Fruit fly (Drosophila melanogaster): ENCODE data around the gene Ance-2.

Ance-2 gene

DNA sequence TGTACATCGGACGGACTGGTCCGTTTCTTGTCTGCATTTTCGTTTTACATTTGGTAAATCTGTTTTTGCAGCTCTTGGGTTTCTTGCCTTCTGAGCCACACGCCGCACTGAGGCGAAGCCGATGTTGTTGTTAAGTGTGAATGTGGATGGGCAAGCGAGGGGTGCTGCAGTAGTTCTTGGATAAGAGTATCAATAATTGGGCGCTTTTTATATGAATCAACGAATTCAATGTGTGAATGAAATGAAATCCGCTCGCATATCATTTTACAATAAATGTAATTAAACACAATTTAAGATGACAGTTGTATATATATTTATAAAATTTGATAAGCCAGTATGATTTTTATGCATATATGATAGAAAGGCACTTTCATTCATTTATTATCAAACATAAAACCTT lies 19.3 kb downstream of the Ance-2 start:
- no peak for TF ChIP-seq rgr (GFP tag; optimal IDR thresholded peaks at IDR 0.05)
- TF ChIP-seq usp (GFP tag; optimal IDR thresholded peaks at IDR 0.05): no peak
- TF ChIP-seq Mio (GFP tag; optimal IDR thresholded peaks at IDR 0.05): no peak
- no peak for TF ChIP-seq woc (GFP tag; optimal IDR thresholded peaks at IDR 0.05)
- TF ChIP-seq Abd-B (GFP tag; optimal IDR thresholded peaks at IDR 0.05): no peak
- no peak for TF ChIP-seq HLH106 (tag; optimal IDR thresholded peaks at IDR 0.05)
- TF ChIP-seq jim (GFP tag; optimal IDR thresholded peaks at IDR 0.05): no peak
- no peak for TF ChIP-seq Hr83 (GFP tag; optimal IDR thresholded peaks at IDR 0.05; ENCODE audit: poor library complexity, severe bottlenecking)
- no peak for TF ChIP-seq Dif (GFP tag; optimal IDR thresholded peaks at IDR 0.05; ENCODE audit: partially characterized antibody)
- TF ChIP-seq N (GFP tag; optimal IDR thresholded peaks at IDR 0.05): no peak
- no peak for TF ChIP-seq brk (GFP tag; optimal IDR thresholded peaks at IDR 0.05)
- no peak for TF ChIP-seq Hnf4 (GFP tag; optimal IDR thresholded peaks at IDR 0.05)
- no peak for TF ChIP-seq fru (GFP tag; optimal IDR thresholded peaks at IDR 0.05)

DNA sequence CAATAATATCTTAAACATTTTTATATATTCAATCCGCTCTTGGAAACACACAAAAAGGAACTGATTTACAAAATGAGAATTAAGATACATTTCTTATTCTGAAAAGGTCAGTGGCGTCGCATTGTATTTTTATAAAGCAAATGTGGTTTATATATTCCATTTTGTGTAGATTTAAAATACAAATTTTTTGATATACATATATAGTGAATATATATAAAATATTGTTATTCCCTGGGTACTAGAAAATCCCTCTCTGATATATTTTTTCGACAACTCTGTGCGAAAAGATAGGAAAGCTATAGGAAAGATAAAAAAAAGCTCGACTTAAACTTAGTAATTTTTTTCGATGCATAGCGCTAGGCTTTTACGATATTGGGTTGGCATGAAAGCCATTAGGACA lies 22.2 kb downstream of the Ance-2 start, which contains the start of gene CG42711:
TSS of gene CG42711 (minus strand) at position 45 of the 400 bp plus-strand sequence.
- TF ChIP-seq dsf (GFP tag; optimal IDR thresholded peaks at IDR 0.05; ENCODE audit: borderline replicate concordance) (no peak), HLH106 (tag; optimal IDR thresholded peaks at IDR 0.05) (no peak), Hr83 (GFP tag; optimal IDR thresholded peaks at IDR 0.05; ENCODE audit: poor library complexity, severe bottlenecking) (no peak), sv (GFP tag; optimal IDR thresholded peaks at IDR 0.05) (no peak), dl (GFP tag; optimal IDR thresholded peaks at IDR 0.05; ENCODE audit: insufficient read depth in 1 of 2, partially characterized antibody in 2 of 2) (no peak), fru (GFP tag; optimal IDR thresholded peaks at IDR 0.05) (no peak)

DNA sequence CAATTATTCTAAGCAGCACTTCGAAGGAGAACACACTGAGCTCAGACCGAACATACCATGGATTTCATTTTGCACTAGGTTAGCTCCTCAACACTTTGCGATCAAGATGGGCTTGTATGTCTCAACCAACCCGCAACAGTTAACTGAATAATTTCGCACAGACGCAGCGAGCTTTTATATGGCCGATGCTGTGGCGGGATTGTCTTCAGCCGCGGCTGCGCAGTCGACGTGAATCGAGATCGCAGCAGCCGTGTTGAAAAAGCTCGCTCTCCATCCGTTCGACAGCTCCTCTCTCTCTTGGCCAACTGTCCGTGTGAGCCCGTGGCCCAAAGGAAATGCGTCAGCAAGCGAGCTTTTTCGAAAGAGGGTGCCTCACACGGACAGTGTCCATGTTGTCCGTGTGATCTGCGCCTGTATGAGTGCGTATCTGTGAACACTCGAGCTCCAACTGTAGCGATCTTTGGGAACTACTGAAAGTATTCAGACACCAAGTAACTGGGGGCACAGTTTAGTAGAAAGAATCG lies 25.5 kb downstream of the Ance-2 start, which contains the start of gene Vajk2:
TSS of gene Vajk2 (minus strand) at position 151 of the 524 bp plus-strand sequence.
- TF ChIP-seq Mio (GFP tag; optimal IDR thresholded peaks at IDR 0.05): no peak
- no peak for TF ChIP-seq usp (GFP tag; optimal IDR thresholded peaks at IDR 0.05)
- no peak for TF ChIP-seq foxo (GFP tag; optimal IDR thresholded peaks at IDR 0.05)
- no peak for TF ChIP-seq fru (GFP tag; optimal IDR thresholded peaks at IDR 0.05)

DNA sequence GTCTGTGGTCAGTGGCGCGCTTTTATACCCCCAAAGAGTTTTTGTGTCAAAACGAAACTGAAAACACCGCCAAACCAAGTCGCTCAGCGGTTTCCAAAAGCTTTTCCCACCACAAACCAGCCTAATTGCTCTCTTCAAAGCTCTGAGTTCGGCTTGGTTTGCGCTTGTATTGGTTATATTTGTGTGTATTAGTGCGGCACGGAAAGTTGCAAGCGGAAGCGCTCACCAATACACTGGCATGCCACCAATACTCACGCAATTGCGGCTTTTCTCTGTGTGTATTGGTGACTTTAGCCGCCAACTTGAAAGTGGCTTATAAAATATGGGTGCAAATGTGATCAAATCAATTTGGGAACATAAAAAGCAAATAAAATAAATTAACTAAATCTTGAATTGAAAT lies 38.3 kb downstream of the Ance-2 start, which contains the start of gene Vajk3:
TSS of gene Vajk3 (minus strand) at position 1 of the 400 bp plus-strand sequence.
- TF ChIP-seq Myc (optimal IDR thresholded peaks at IDR 0.05): no peak
- no peak for TF ChIP-seq psq (GFP tag; optimal IDR thresholded peaks at IDR 0.05)
- no peak for TF ChIP-seq ey (GFP tag; optimal IDR thresholded peaks at IDR 0.05)
- no peak for TF ChIP-seq foxo (GFP tag; optimal IDR thresholded peaks at IDR 0.05)
- no peak for TF ChIP-seq Hr83 (GFP tag; optimal IDR thresholded peaks at IDR 0.05; ENCODE audit: poor library complexity, severe bottlenecking)
- no peak for TF ChIP-seq br (GFP tag; optimal IDR thresholded peaks at IDR 0.05)
- TF ChIP-seq CG9705 (GFP tag; optimal IDR thresholded peaks at IDR 0.05): no peak
- no peak for TF ChIP-seq dmrt93B (GFP tag; optimal IDR thresholded peaks at IDR 0.05)
- no peak for TF ChIP-seq HLH106 (tag; optimal IDR thresholded peaks at IDR 0.05)
- no peak for TF ChIP-seq Hnf4 (GFP tag; optimal IDR thresholded peaks at IDR 0.05)
- TF ChIP-seq usp (GFP tag; optimal IDR thresholded peaks at IDR 0.05): no peak
- TF ChIP-seq Sp1 (GFP tag; optimal IDR thresholded peaks at IDR 0.05): no peak

DNA sequence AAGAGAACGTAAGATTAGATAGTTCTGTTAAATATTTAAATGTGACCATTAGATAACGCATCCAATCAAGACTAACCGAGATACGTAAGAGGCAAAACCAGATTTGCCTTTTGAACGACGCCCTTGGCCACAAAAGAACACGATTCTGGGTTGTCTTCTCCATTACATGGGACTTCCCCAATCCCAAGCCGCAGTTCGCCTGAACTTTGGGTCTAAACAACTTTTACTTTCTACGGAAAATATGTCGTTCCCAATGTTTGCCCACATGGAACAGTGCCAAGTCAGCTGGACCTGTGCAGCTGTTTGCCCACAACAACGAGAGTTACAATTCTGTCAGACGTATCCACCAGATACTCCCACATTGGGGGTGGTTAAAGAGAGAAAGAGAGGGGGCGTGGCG lies 40.7 kb downstream of the Ance-2 start:
- TF ChIP-seq CrebA (GFP tag; optimal IDR thresholded peaks at IDR 0.05; ENCODE audit: borderline replicate concordance): no peak
- TF ChIP-seq fru (GFP tag; optimal IDR thresholded peaks at IDR 0.05): no peak
- no peak for TF ChIP-seq GATAd (GFP tag; optimal IDR thresholded peaks at IDR 0.05)
- no peak for TF ChIP-seq sv (GFP tag; optimal IDR thresholded peaks at IDR 0.05)
- no peak for TF ChIP-seq HLH106 (tag; optimal IDR thresholded peaks at IDR 0.05)
- no peak for TF ChIP-seq Dif (GFP tag; optimal IDR thresholded peaks at IDR 0.05; ENCODE audit: partially characterized antibody)
- TF ChIP-seq ey (GFP tag; optimal IDR thresholded peaks at IDR 0.05): no peak
- TF ChIP-seq rgr (GFP tag; optimal IDR thresholded peaks at IDR 0.05): no peak
- TF ChIP-seq brk (GFP tag; optimal IDR thresholded peaks at IDR 0.05): no peak
- no peak for TF ChIP-seq Hr83 (GFP tag; optimal IDR thresholded peaks at IDR 0.05; ENCODE audit: poor library complexity, severe bottlenecking)
- no peak for TF ChIP-seq Jra (GFP tag; optimal IDR thresholded peaks at IDR 0.05)

DNA sequence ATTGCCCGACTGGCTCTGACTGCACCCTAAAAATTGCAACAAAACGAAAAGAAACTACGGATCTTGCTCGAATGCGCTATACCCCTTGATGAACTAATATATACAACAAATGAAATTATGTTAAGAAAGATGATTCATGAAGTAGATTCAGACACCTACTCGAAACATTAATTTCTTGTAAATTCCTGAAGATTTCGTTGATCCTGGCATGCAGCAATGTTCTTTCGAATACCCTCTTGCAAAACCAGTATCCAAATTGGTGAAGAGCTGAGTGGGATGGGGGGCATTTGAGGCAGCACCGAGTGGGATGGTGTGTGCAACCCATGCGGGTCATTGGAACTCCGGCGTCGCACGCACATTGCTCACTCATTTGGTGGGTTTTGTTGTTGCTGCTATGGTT lies 46.6 kb downstream of the Ance-2 start:
- no peak for TF ChIP-seq Hr78 (GFP tag; optimal IDR thresholded peaks at IDR 0.05)
- peak; percentile 78 for TF ChIP-seq CrebA (GFP tag; optimal IDR thresholded peaks at IDR 0.05; ENCODE audit: borderline replicate concordance)
- TF ChIP-seq CG9705 (GFP tag; optimal IDR thresholded peaks at IDR 0.05): peak; percentile 72
- peak; percentile 93 for TF ChIP-seq psq (GFP tag; optimal IDR thresholded peaks at IDR 0.05)
- peak; percentile 95 for TF ChIP-seq brk (GFP tag; optimal IDR thresholded peaks at IDR 0.05)
- peak; percentile 97 for TF ChIP-seq OdsH (GFP tag; optimal IDR thresholded peaks at IDR 0.05)
- peak; percentile 95 for TF ChIP-seq h (GFP tag; optimal IDR thresholded peaks at IDR 0.05)
- peak; percentile 98 for TF ChIP-seq HLH106 (tag; optimal IDR thresholded peaks at IDR 0.05)
- TF ChIP-seq Jra (GFP tag; optimal IDR thresholded peaks at IDR 0.05): peak; percentile 95
- TF ChIP-seq Abd-B (GFP tag; optimal IDR thresholded peaks at IDR 0.05): no peak
- no peak for TF ChIP-seq Dfd (GFP tag; optimal IDR thresholded peaks at IDR 0.05)
- peak; percentile 96 for TF ChIP-seq rgr (GFP tag; optimal IDR thresholded peaks at IDR 0.05)
- TF ChIP-seq CG32264 (GFP tag; optimal IDR thresholded peaks at IDR 0.05): peak; percentile 84
- peak; percentile 74 for TF ChIP-seq Rel (GFP tag; optimal IDR thresholded peaks at IDR 0.05)
- peak; percentile 72 for TF ChIP-seq Rel (tag; optimal IDR thresholded peaks at IDR 0.05)
- TF ChIP-seq dsf (GFP tag; optimal IDR thresholded peaks at IDR 0.05; ENCODE audit: borderline replicate concordance): peak; percentile 88
- peak; percentile 97 for TF ChIP-seq Hnf4 (GFP tag; optimal IDR thresholded peaks at IDR 0.05)
- peak; percentile 29 to 97 for TF ChIP-seq foxo (GFP tag; optimal IDR thresholded peaks at IDR 0.05)
- no peak for TF ChIP-seq dl (GFP tag; optimal IDR thresholded peaks at IDR 0.05; ENCODE audit: insufficient read depth in 1 of 2, partially characterized antibody in 2 of 2)
- TF ChIP-seq br (GFP tag; optimal IDR thresholded peaks at IDR 0.05): peak; percentile 97
- TF ChIP-seq Sp1 (GFP tag; optimal IDR thresholded peaks at IDR 0.05): peak; percentile 96
- TF ChIP-seq ey (GFP tag; optimal IDR thresholded peaks at IDR 0.05): peak; percentile 98
- TF ChIP-seq Mio (GFP tag; optimal IDR thresholded peaks at IDR 0.05): peak; percentile 72
- TF ChIP-seq usp (GFP tag; optimal IDR thresholded peaks at IDR 0.05): no peak
- TF ChIP-seq dmrt93B (GFP tag; optimal IDR thresholded peaks at IDR 0.05): peak; percentile 95
